Worm (Caenorhabditis elegans) whole organism, late embryonic: ENCODE results near the gene pqn-53.
A peak's percentile ranks its signal among the peaks of the same experiment; 100 is the strongest.

Experiments
- ama-1 ChIP-seq: fragments of 150-350 bp; optimal IDR thresholded peaks from 2 replicates; lab custom pipeline; 2014
- hlh-30 ChIP-seq: sonication (generic microtip); optimal IDR thresholded peaks from 2 replicates; lab custom pipeline; 2017; ENCODE audit warnings: antibody characterized with exemption, missing genetic modification characterization, missing compliant biosample characterization; ENCODE audit not compliant: insufficient read depth

DNA sequence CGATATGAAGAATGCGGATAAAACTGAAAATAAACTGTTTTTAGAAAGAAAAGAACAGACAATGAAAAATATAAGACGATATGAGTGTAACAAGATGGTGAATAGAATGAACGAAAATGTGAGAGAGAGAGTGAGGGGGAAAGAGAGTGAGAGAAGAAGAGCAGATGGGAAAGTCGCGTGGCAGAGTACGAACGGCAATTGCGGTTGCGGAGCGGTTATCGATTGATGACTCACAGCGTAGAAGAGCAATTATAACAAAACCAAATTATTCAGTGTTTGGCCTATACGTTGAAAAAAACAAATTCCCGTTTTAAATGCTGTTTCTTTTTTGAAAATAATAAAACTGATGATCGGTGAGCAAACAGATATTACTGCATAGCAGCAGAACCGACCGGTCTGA lies at the start of gene pqn-53:
- TF ChIP-seq ama-1 (lab: Kevin White, UChicago) (no peak), hlh-30 (tag; lab: Kevin White, UChicago) (peak; percentile 65)
